Fruit fly (Drosophila melanogaster) whole organism, embryonic: Measurements from ENCODE around the gene CG5863.

ENCODE experiments used
- Atf3 ChIP-seq: fragments of 200-800 bp; sonication (Bioruptor generic); optimal IDR thresholded peaks from 3 replicates; lab custom pipeline; 2016; ENCODE audit warnings: missing biosample characterization, missing genetic modification characterization
- Bteb2 ChIP-seq: fragments of 200-800 bp; sonication (Bioruptor generic); optimal IDR thresholded peaks from 2 replicates; lab custom pipeline; 2016; ENCODE audit warnings: missing biosample characterization, missing genetic modification characterization
- CG10209 ChIP-seq: fragments of 200-800 bp; sonication (Bioruptor generic); optimal IDR thresholded peaks from 3 replicates; lab custom pipeline; 2017; ENCODE audit warnings: missing biosample characterization, mild to moderate bottlenecking, missing genetic modification characterization, missing genetic modification reagents
- CG10959 ChIP-seq: fragments of 200-800 bp; sonication (Bioruptor generic); IDR thresholded peaks from 2 replicates; pipeline ENCODE4 v1.3.6; 2022; ENCODE audit warnings: missing biosample characterization, missing genetic modification characterization
- CG12155 ChIP-seq: fragments of 200-800 bp; sonication (Bioruptor generic); optimal IDR thresholded peaks from 3 replicates; lab custom pipeline; 2016; ENCODE audit warnings: missing biosample characterization, missing genetic modification characterization
- CG14860 ChIP-seq: fragments of 200-800 bp; sonication (Bioruptor generic); IDR thresholded peaks from 3 replicates; pipeline ENCODE4 v1.3.6; 2022; ENCODE audit warnings: missing biosample characterization, missing genetic modification characterization; ENCODE audit not compliant: partially characterized antibody
- CG15269 ChIP-seq: fragments of 200-800 bp; sonication (Bioruptor generic); optimal IDR thresholded peaks from 2 replicates; lab custom pipeline; 2018; ENCODE audit warnings: missing biosample characterization, mild to moderate bottlenecking, missing genetic modification characterization, moderate library complexity
- CG1529 ChIP-seq: fragments of 200-800 bp; sonication (Bioruptor generic); optimal IDR thresholded peaks from 3 replicates; lab custom pipeline; 2018; ENCODE audit warnings: missing biosample characterization, missing genetic modification characterization
- CG15479 ChIP-seq: fragments of 200-800 bp; sonication (Bioruptor generic); optimal IDR thresholded peaks from 3 replicates; lab custom pipeline; 2019; ENCODE audit warnings: missing biosample characterization, mild to moderate bottlenecking, missing genetic modification characterization, moderate library complexity
- CG17361 ChIP-seq: fragments of 200-800 bp; sonication (Bioruptor generic); IDR thresholded peaks from 3 replicates; pipeline ENCODE4 v1.3.6; 2022; ENCODE audit warnings: missing biosample characterization, missing genetic modification characterization
- CG17568 ChIP-seq: fragments of 200-800 bp; sonication (Bioruptor generic); optimal IDR thresholded peaks from 2 replicates; lab custom pipeline; 2018; ENCODE audit warnings: missing biosample characterization, mild to moderate bottlenecking, missing genetic modification characterization, moderate library complexity
- CG18476 ChIP-seq: fragments of 200-800 bp; sonication (Bioruptor generic); optimal IDR thresholded peaks from 2 replicates; lab custom pipeline; 2016; ENCODE audit warnings: missing biosample characterization, mild to moderate bottlenecking, missing genetic modification characterization
- CG31388 ChIP-seq: fragments of 200-800 bp; sonication (Bioruptor generic); optimal IDR thresholded peaks from 2 replicates; lab custom pipeline; 2016; ENCODE audit warnings: missing biosample characterization, missing genetic modification characterization
- CG31441 ChIP-seq: fragments of 200-800 bp; sonication (Bioruptor generic); IDR thresholded peaks from 2 replicates; pipeline ENCODE4 v1.3.6; 2022; ENCODE audit warnings: missing biosample characterization, missing genetic modification characterization
- CG34224 ChIP-seq: fragments of 200-800 bp; sonication (Bioruptor generic); IDR thresholded peaks from 3 replicates; pipeline ENCODE4 v1.3.6; 2022; ENCODE audit warnings: missing biosample characterization, missing genetic modification characterization; ENCODE audit not compliant: partially characterized antibody
- CG3726 ChIP-seq: fragments of 200-800 bp; sonication (Bioruptor generic); IDR thresholded peaks from 3 replicates; pipeline ENCODE4, ENCODE4 v1.3.6; 2022; ENCODE audit warnings: missing biosample characterization, missing genetic modification characterization
- CG4617 ChIP-seq: fragments of 200-800 bp; sonication (Bioruptor generic); optimal IDR thresholded peaks from 3 replicates; lab custom pipeline; 2016; ENCODE audit warnings: missing biosample characterization, missing genetic modification characterization, borderline replicate concordance
- CG7745 ChIP-seq: fragments of 200-800 bp; sonication (Bioruptor generic); optimal IDR thresholded peaks from 2 replicates; lab custom pipeline; 2018; ENCODE audit warnings: missing biosample characterization, mild to moderate bottlenecking, missing genetic modification characterization, moderate library complexity
- CG7928 ChIP-seq: fragments of 200-800 bp; sonication (Bioruptor generic); optimal IDR thresholded peaks from 2 replicates; lab custom pipeline; 2017; ENCODE audit warnings: missing biosample characterization, mild to moderate bottlenecking, missing genetic modification characterization
- CG8478 ChIP-seq: fragments of >200 bp; optimal IDR thresholded peaks from 2 replicates; lab custom pipeline; 2018
- CG9215 ChIP-seq: fragments of 200-800 bp; sonication (Bioruptor generic); IDR thresholded peaks from 2 replicates; pipeline ENCODE4 v1.3.6; 2022; ENCODE audit warnings: missing biosample characterization, missing genetic modification characterization
- CG9609 ChIP-seq: fragments of 200-800 bp; sonication (Bioruptor generic); optimal IDR thresholded peaks from 3 replicates; lab custom pipeline; 2016; ENCODE audit warnings: missing biosample characterization, missing genetic modification characterization
- CkIIα-i1 ChIP-seq: fragments of 200-800 bp; sonication (Bioruptor generic); IDR thresholded peaks from 2 replicates; pipeline ENCODE4 v1.3.6; 2022; ENCODE audit warnings: missing biosample characterization, missing genetic modification characterization
- Dbx ChIP-seq: fragments of 200-800 bp; sonication (Bioruptor generic); IDR thresholded peaks from 3 replicates; pipeline ENCODE4 v1.3.6; 2022; ENCODE audit warnings: missing biosample characterization, missing genetic modification characterization
- Dref ChIP-seq: fragments of 200-800 bp; sonication (Bioruptor generic); IDR thresholded peaks from 2 replicates; pipeline ENCODE4 v1.3.6; 2022; ENCODE audit warnings: missing biosample characterization, missing genetic modification characterization
- HLH4C ChIP-seq: fragments of 200-800 bp; sonication (Bioruptor generic); IDR thresholded peaks from 3 replicates; pipeline ENCODE4 v1.3.6; 2022; ENCODE audit warnings: missing biosample characterization, missing genetic modification characterization; ENCODE audit not compliant: partially characterized antibody
- Hand ChIP-seq: fragments of 200-800 bp; sonication (Bioruptor generic); optimal IDR thresholded peaks from 2 replicates; lab custom pipeline; 2017; ENCODE audit warnings: mild to moderate bottlenecking, missing biosample characterization, missing genetic modification reagents, missing genetic modification characterization
- Jarid2 ChIP-seq: fragments of 200-800 bp; sonication (Bioruptor generic); optimal IDR thresholded peaks from 3 replicates; lab custom pipeline; 2017; ENCODE audit warnings: mild to moderate bottlenecking, missing biosample characterization, missing genetic modification reagents, missing genetic modification characterization
- Neu2 ChIP-seq: fragments of 200-800 bp; sonication (Bioruptor generic); optimal IDR thresholded peaks from 3 replicates; lab custom pipeline; 2016; ENCODE audit warnings: missing biosample characterization, missing genetic modification characterization, borderline replicate concordance
- Sin3A ChIP-seq: fragments of >200 bp; optimal IDR thresholded peaks from 2 replicates; lab custom pipeline; 2018
- ac ChIP-seq: fragments of 200-800 bp; sonication (Bioruptor generic); optimal IDR thresholded peaks from 3 replicates; lab custom pipeline; 2017; ENCODE audit warnings: missing biosample characterization, mild to moderate bottlenecking, missing genetic modification characterization
- cato ChIP-seq: fragments of 200-800 bp; sonication (Bioruptor generic); optimal IDR thresholded peaks from 2 replicates; lab custom pipeline; 2016; ENCODE audit warnings: missing biosample characterization, missing genetic modification characterization, borderline replicate concordance
- chn ChIP-seq: fragments of 200-800 bp; sonication (Bioruptor generic); optimal IDR thresholded peaks from 2 replicates; lab custom pipeline; 2016; ENCODE audit warnings: missing biosample characterization, missing genetic modification characterization
- ci ChIP-seq: fragments of 200-800 bp; sonication (Bioruptor generic); IDR thresholded peaks from 3 replicates; pipeline ENCODE4 v1.3.6; 2022; ENCODE audit warnings: missing biosample characterization, missing genetic modification characterization
- dan ChIP-seq: fragments of 200-800 bp; sonication (Bioruptor generic); IDR thresholded peaks from 2 replicates; pipeline ENCODE4 v1.3.6; 2022; ENCODE audit warnings: missing biosample characterization, missing genetic modification characterization
- eve ChIP-seq, 2 experiments: fragments of >200 bp; optimal IDR thresholded peaks; 2 replicates each; lab custom pipeline; 2017; ENCODE audit warnings: missing biosample characterization in 2 of 2, missing genetic modification characterization in 2 of 2
- gro ChIP-seq: fragments of 200-800 bp; sonication (Bioruptor generic); optimal IDR thresholded peaks from 2 replicates; lab custom pipeline; 2016; ENCODE audit warnings: missing biosample characterization, missing genetic modification characterization
- gsb ChIP-seq: fragments of 200-800 bp; sonication (Bioruptor generic); IDR thresholded peaks from 2 replicates; pipeline ENCODE4 v1.3.6; 2022; ENCODE audit warnings: missing biosample characterization, missing genetic modification characterization
- inv ChIP-seq: fragments of 200-800 bp; sonication (Bioruptor generic); IDR thresholded peaks from 2 replicates; pipeline ENCODE4 v1.3.6; 2022; ENCODE audit warnings: missing biosample characterization, missing genetic modification characterization; ENCODE audit not compliant: partially characterized antibody
- nau ChIP-seq: fragments of 200-800 bp; sonication (Bioruptor generic); optimal IDR thresholded peaks from 3 replicates; lab custom pipeline; 2017; ENCODE audit warnings: missing biosample characterization, mild to moderate bottlenecking, missing genetic modification characterization, missing genetic modification reagents
- onecut ChIP-seq: fragments of 200-800 bp; sonication (Bioruptor generic); IDR thresholded peaks from 2 replicates; pipeline ENCODE4 v1.3.6; 2022; ENCODE audit warnings: missing biosample characterization, missing genetic modification characterization
- otp ChIP-seq: fragments of 200-800 bp; sonication (Bioruptor generic); IDR thresholded peaks from 3 replicates; pipeline ENCODE4, ENCODE4 v1.3.6; 2022; ENCODE audit warnings: missing biosample characterization, missing genetic modification characterization
- pb ChIP-seq: fragments of 200-800 bp; sonication (Bioruptor generic); optimal IDR thresholded peaks from 3 replicates; lab custom pipeline; 2016; ENCODE audit warnings: missing biosample characterization, missing genetic modification characterization
- ranshi ChIP-seq: fragments of 200-800 bp; sonication (Bioruptor generic); IDR thresholded peaks from 2 replicates; pipeline ENCODE4 v1.3.6; 2022; ENCODE audit warnings: missing biosample characterization, missing genetic modification characterization
- salm ChIP-seq: fragments of 200-800 bp; sonication (Bioruptor generic); optimal IDR thresholded peaks from 2 replicates; lab custom pipeline; 2018; ENCODE audit warnings: missing biosample characterization, mild to moderate bottlenecking, missing genetic modification characterization
- ssp ChIP-seq: fragments of 200-800 bp; sonication (Bioruptor generic); IDR thresholded peaks from 2 replicates; pipeline ENCODE4 v1.3.6; 2022; ENCODE audit warnings: missing biosample characterization, missing genetic modification characterization
- tna ChIP-seq: fragments of 200-800 bp; sonication (Bioruptor generic); IDR thresholded peaks from 2 replicates; pipeline ENCODE4 v1.3.6; 2022; ENCODE audit warnings: missing biosample characterization, missing genetic modification characterization; ENCODE audit not compliant: partially characterized antibody
- tx ChIP-seq: fragments of 200-800 bp; sonication (Bioruptor generic); optimal IDR thresholded peaks from 2 replicates; lab custom pipeline; 2016; ENCODE audit warnings: missing biosample characterization, missing genetic modification characterization
- usp ChIP-seq: fragments of >200 bp; optimal IDR thresholded peaks from 2 replicates; lab custom pipeline; 2017; ENCODE audit warnings: missing biosample characterization, missing genetic modification characterization
- vfl ChIP-seq: fragments of 200-800 bp; sonication (Bioruptor generic); optimal IDR thresholded peaks from 2 replicates; lab custom pipeline; 2016; ENCODE audit warnings: missing biosample characterization, missing genetic modification characterization
- zen2 ChIP-seq: fragments of 200-800 bp; sonication (Bioruptor generic); IDR thresholded peaks from 3 replicates; pipeline ENCODE4 v1.3.6; 2022; ENCODE audit warnings: missing biosample characterization, missing genetic modification characterization; ENCODE audit not compliant: partially characterized antibody

The CG5863 gene

dm6 chr3R:17402434-17402833 lies 8.5 kb upstream of the CG5863 start, which contains the start of gene Sur-8 (continued):
- TF ChIP-seq CG7928 (GFP tag; lab: Kevin White, UChicago): no peak
- TF ChIP-seq inv (GFP tag; lab: Robert Waterston, UW): no peak
- TF ChIP-seq CG1529 (GFP tag; lab: Kevin White, UChicago): no peak
- TF ChIP-seq CG10209: peak; percentile 54
- TF ChIP-seq vfl (GFP tag; lab: Kevin White, UChicago): no peak
- peak; percentile 59 for TF ChIP-seq pb (GFP tag; lab: Kevin White, UChicago)
- peak; percentile 31 for TF ChIP-seq Dref (GFP tag; lab: Robert Waterston, UW)
- 0 out of 3 replicates have a peak, but pooled peaks have one; percentile 33 for TF ChIP-seq zen2
- peak; percentile 56; the same call in 2 of the 3 replicates for TF ChIP-seq CG3726 (GFP tag; lab: Robert Waterston, UW)
- no peak for TF ChIP-seq Sin3A (lab: Kevin White, UChicago)
- no peak for TF ChIP-seq CG17568
- TF ChIP-seq CG8478 (lab: Kevin White, UChicago): no peak
- TF ChIP-seq CG34224 (GFP tag; lab: Robert Waterston, UW): no peak
- TF ChIP-seq CG17361 (GFP tag; lab: Robert Waterston, UW): peak; percentile 65; the same call in 2 of the 3 replicates
- TF ChIP-seq CG14860: no peak
- peak; percentile 86 for TF ChIP-seq ci (GFP tag; lab: Robert Waterston, UW)
- no peak for TF ChIP-seq CkIIα-i1 (GFP tag; lab: Robert Waterston, UW)
- peak; percentile 32 for TF ChIP-seq CG4617 (GFP tag; lab: Kevin White, UChicago)
- TF ChIP-seq cato (GFP tag; lab: Kevin White, UChicago): no peak
- peak; percentile 73 for TF ChIP-seq onecut
- 0 out of 2 replicates have a peak, but pooled peaks have one; percentile 20 for TF ChIP-seq tna (GFP tag; lab: Robert Waterston, UW)
- no peak for TF ChIP-seq Hand
- TF ChIP-seq CG10959: peak; percentile 29; the same call in 1 of the 2 replicates
- no peak for TF ChIP-seq CG7745 (tag; lab: Kevin White, UChicago)
- peak; percentile 51 for TF ChIP-seq CG9609 (GFP tag; lab: Kevin White, UChicago)
- no peak for TF ChIP-seq dan (GFP tag; lab: Robert Waterston, UW)
- 0 out of 3 replicates have a peak, but pooled peaks have one; percentile 28 for TF ChIP-seq HLH4C (GFP tag; lab: Robert Waterston, UW)
- TF ChIP-seq Bteb2 (GFP tag; lab: Kevin White, UChicago): no peak
- no peak for TF ChIP-seq CG18476 (GFP tag; lab: Kevin White, UChicago)
- peak; percentile 26 for TF ChIP-seq Atf3 (GFP tag; lab: Kevin White, UChicago)
- TF ChIP-seq CG31441 (GFP tag; lab: Robert Waterston, UW): peak; percentile 20; the same call in 1 of the 2 replicates
- peak; percentile 75; the same call in 2 of the 3 replicates for TF ChIP-seq otp (GFP tag; lab: Robert Waterston, UW)
- TF ChIP-seq nau (GFP tag; lab: Kevin White, UChicago): peak; percentile 30
- TF ChIP-seq CG15269: peak; percentile 47
- TF ChIP-seq salm (tag; lab: Kevin White, UChicago): no peak
- TF ChIP-seq Neu2 (GFP tag; lab: Kevin White, UChicago): no peak
- no peak for TF ChIP-seq gro
- peak; percentile 60 for TF ChIP-seq gsb
- 0 out of 2 replicates have a peak, but pooled peaks have one; percentile 22 for TF ChIP-seq ranshi (GFP tag; lab: Robert Waterston, UW)
- TF ChIP-seq usp (GFP tag; lab: Kevin White, UChicago): no peak
- TF ChIP-seq eve (GFP tag; optimal IDR thresholded peaks at IDR 0.05; lab: Kevin White, UChicago): no peak
- no peak for TF ChIP-seq CG31388 (GFP tag; lab: Kevin White, UChicago)
- TF ChIP-seq Jarid2: peak; percentile 26
- TF ChIP-seq CG12155 (GFP tag; lab: Kevin White, UChicago): peak; percentile 49
- TF ChIP-seq CG9215 (GFP tag; lab: Robert Waterston, UW): 0 out of 2 replicates have a peak, but pooled peaks have one; percentile 21
- peak; percentile 35 for TF ChIP-seq tx (GFP tag; lab: Kevin White, UChicago)
- TF ChIP-seq ac (GFP tag; lab: Kevin White, UChicago): no peak
- no peak for TF ChIP-seq CG15479 (GFP tag; lab: Kevin White, UChicago)
- TF ChIP-seq chn: no peak
- TF ChIP-seq ssp (GFP tag; lab: Robert Waterston, UW): peak; percentile 53; the same call in 1 of the 2 replicates
- peak; percentile 84 for TF ChIP-seq Dbx (GFP tag; lab: Robert Waterston, UW)
